Worm (Caenorhabditis elegans) whole organism, mixed stage, embryonic: Measurements from ENCODE around the gene Y50D7A.8.
A peak's percentile ranks its signal among the peaks of the same experiment; 100 is the strongest.

Source experiments
- M03D4.4 ChIP-seq: sonication (generic microtip); optimal IDR thresholded peaks from 2 replicates; lab custom pipeline; 2017; ENCODE audit warnings: mild to moderate bottlenecking, missing genetic modification characterization, missing compliant biosample characterization
- blmp-1 ChIP-seq: fragments of 150-350 bp; optimal IDR thresholded peaks from 2 replicates; lab custom pipeline; 2014; ENCODE audit warnings: missing biosample characterization, missing genetic modification characterization
- ceh-39 ChIP-seq: fragments of 150-350 bp; optimal IDR thresholded peaks from 2 replicates; lab custom pipeline; 2014; ENCODE audit warnings: missing biosample characterization, missing genetic modification characterization
- ceh-43 ChIP-seq: fragments of 200-800 bp; sonication (Bioruptor generic); optimal IDR thresholded peaks from 2 replicates; lab custom pipeline; 2018; ENCODE audit warnings: mild to moderate bottlenecking, missing genetic modification characterization, moderate library complexity, missing compliant biosample characterization
- ceh-83 ChIP-seq: fragments of 200-800 bp; sonication (Bioruptor generic); optimal IDR thresholded peaks from 2 replicates; lab custom pipeline; 2018; ENCODE audit warnings: mild to moderate bottlenecking, missing genetic modification characterization, missing compliant biosample characterization
- ces-1 ChIP-seq: fragments of 150-350 bp; optimal IDR thresholded peaks from 2 replicates; lab custom pipeline; 2014; ENCODE audit warnings: missing biosample characterization, missing genetic modification reagents, missing genetic modification characterization
- cnd-1 ChIP-seq: fragments of 200-800 bp; sonication (Bioruptor generic); optimal IDR thresholded peaks from 2 replicates; lab custom pipeline; 2018; ENCODE audit warnings: mild to moderate bottlenecking, missing genetic modification characterization, missing compliant biosample characterization
- drap-1 ChIP-seq: fragments of 200-800 bp; sonication (Bioruptor generic); optimal IDR thresholded peaks from 3 replicates; lab custom pipeline; 2018; ENCODE audit warnings: mild to moderate bottlenecking, missing genetic modification characterization, missing compliant biosample characterization
- elt-1 ChIP-seq: sonication (generic microtip); optimal IDR thresholded peaks from 2 replicates; lab custom pipeline; 2017; ENCODE audit warnings: missing genetic modification characterization, mild to moderate bottlenecking, missing compliant biosample characterization, antibody characterized with exemption, moderate library complexity, borderline replicate concordance; ENCODE audit not compliant: insufficient read depth
- elt-3 ChIP-seq: fragments of 150-350 bp; optimal IDR thresholded peaks from 2 replicates; lab custom pipeline; 2014; ENCODE audit warnings: missing biosample characterization, missing genetic modification characterization
- flh-1 ChIP-seq: fragments of 200-800 bp; sonication (Bioruptor generic); optimal IDR thresholded peaks from 2 replicates; lab custom pipeline; 2018; ENCODE audit warnings: mild to moderate bottlenecking, missing genetic modification characterization, moderate library complexity, missing compliant biosample characterization
- hlh-1 ChIP-seq: fragments of 150-350 bp; optimal IDR thresholded peaks from 2 replicates; lab custom pipeline; 2014; ENCODE audit warnings: missing biosample characterization, missing genetic modification reagents, missing genetic modification characterization
- lin-13 ChIP-seq: fragments of 150-350 bp; optimal IDR thresholded peaks from 2 replicates; lab custom pipeline; 2014; ENCODE audit warnings: missing biosample characterization, missing genetic modification characterization
- lsy-2 ChIP-seq: fragments of 150-350 bp; optimal IDR thresholded peaks from 2 replicates; lab custom pipeline; 2014; ENCODE audit warnings: missing biosample characterization, missing genetic modification characterization
- mab-5 ChIP-seq: fragments of 150-350 bp; optimal IDR thresholded peaks from 2 replicates; lab custom pipeline; 2014; ENCODE audit warnings: missing biosample characterization, missing genetic modification characterization
- mep-1 ChIP-seq: fragments of 150-350 bp; optimal IDR thresholded peaks from 2 replicates; lab custom pipeline; 2017; ENCODE audit warnings: missing biosample characterization, missing genetic modification reagents, missing genetic modification characterization, inconsistent platforms
- mls-2 ChIP-seq: sonication (generic microtip); optimal IDR thresholded peaks from 2 replicates; lab custom pipeline; 2016; ENCODE audit warnings: mild to moderate bottlenecking, missing genetic modification characterization, moderate library complexity, missing compliant biosample characterization
- nhr-12 ChIP-seq: fragments of 150-350 bp; optimal IDR thresholded peaks from 2 replicates; lab custom pipeline; 2014; ENCODE audit warnings: missing biosample characterization, missing genetic modification characterization
- nhr-2 ChIP-seq: fragments of 150-350 bp; optimal IDR thresholded peaks from 2 replicates; lab custom pipeline; 2014; ENCODE audit warnings: missing biosample characterization, missing genetic modification characterization
- nhr-237 ChIP-seq: fragments of 150-350 bp; optimal IDR thresholded peaks from 2 replicates; lab custom pipeline; 2014; ENCODE audit warnings: missing biosample characterization, missing genetic modification characterization
- nhr-76 ChIP-seq: sonication (generic microtip); optimal IDR thresholded peaks from 2 replicates; lab custom pipeline; 2017; ENCODE audit warnings: missing biosample characterization, missing genetic modification characterization
- pha-4 ChIP-seq: fragments of 150-350 bp; optimal IDR thresholded peaks from 2 replicates; lab custom pipeline; 2018; ENCODE audit warnings: missing biosample characterization, missing genetic modification reagents, missing genetic modification characterization
- sem-2 ChIP-seq: fragments of 200-800 bp; sonication (Bioruptor generic); optimal IDR thresholded peaks from 2 replicates; lab custom pipeline; 2018; ENCODE audit warnings: mild to moderate bottlenecking, missing genetic modification characterization, missing compliant biosample characterization
- snpc-4 ChIP-seq: fragments of 150-350 bp; optimal IDR thresholded peaks from 2 replicates; lab custom pipeline; 2014; ENCODE audit warnings: missing biosample characterization, missing genetic modification characterization
- sptf-1 ChIP-seq: sonication (generic microtip); optimal IDR thresholded peaks from 2 replicates; lab custom pipeline; 2017; ENCODE audit warnings: mild to moderate bottlenecking, missing genetic modification characterization, moderate library complexity, missing compliant biosample characterization
- tbx-8 ChIP-seq: fragments of 200-800 bp; sonication (Bioruptor generic); optimal IDR thresholded peaks from 2 replicates; lab custom pipeline; 2018; ENCODE audit warnings: mild to moderate bottlenecking, missing genetic modification characterization, moderate library complexity, missing compliant biosample characterization
- unc-120 ChIP-seq: sonication (generic microtip); optimal IDR thresholded peaks from 2 replicates; lab custom pipeline; 2017; ENCODE audit warnings: missing genetic modification characterization, missing compliant biosample characterization; ENCODE audit not compliant: poor library complexity, severe bottlenecking
- unc-39 ChIP-seq: fragments of 150-350 bp; optimal IDR thresholded peaks from 2 replicates; lab custom pipeline; 2014; ENCODE audit warnings: missing biosample characterization, missing genetic modification characterization
- unc-62 ChIP-seq: fragments of 150-350 bp; optimal IDR thresholded peaks from 2 replicates; lab custom pipeline; 2014; ENCODE audit warnings: missing biosample characterization, missing genetic modification reagents, missing genetic modification characterization
- zip-8 ChIP-seq: fragments of 150-350 bp; optimal IDR thresholded peaks from 2 replicates; lab custom pipeline; 2014; ENCODE audit warnings: missing biosample characterization, missing genetic modification characterization
- ztf-11 ChIP-seq: fragments of 150-350 bp; optimal IDR thresholded peaks from 2 replicates; lab custom pipeline; 2014; ENCODE audit warnings: missing biosample characterization, missing genetic modification characterization

The Y50D7A.8 gene

DNA sequence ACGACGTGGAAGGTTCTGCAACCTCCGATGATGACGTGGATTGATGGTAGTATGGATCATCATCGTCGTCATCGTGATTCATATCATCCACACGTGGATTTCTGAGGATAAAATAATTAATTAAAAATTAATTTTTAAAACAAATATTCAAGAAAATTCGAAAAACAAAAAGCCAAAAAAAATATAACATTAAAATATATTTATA, at the start of gene Y50D7A.8:
Gene Y50D7A.8, minus strand, starts transcription at position 101 of the 205 bp plus-strand sequence.
- TF ChIP-seq M03D4.4 (tag; lab: Kevin White, UChicago) (no peak), flh-1 (GFP tag; lab: Kevin White, UChicago) (no peak), cnd-1 (no peak), elt-1 (tag; lab: Kevin White, UChicago) (no peak), drap-1 (GFP tag; lab: Kevin White, UChicago) (no peak), ces-1 (GFP tag; lab: Kevin White, UChicago) (no peak)

DNA sequence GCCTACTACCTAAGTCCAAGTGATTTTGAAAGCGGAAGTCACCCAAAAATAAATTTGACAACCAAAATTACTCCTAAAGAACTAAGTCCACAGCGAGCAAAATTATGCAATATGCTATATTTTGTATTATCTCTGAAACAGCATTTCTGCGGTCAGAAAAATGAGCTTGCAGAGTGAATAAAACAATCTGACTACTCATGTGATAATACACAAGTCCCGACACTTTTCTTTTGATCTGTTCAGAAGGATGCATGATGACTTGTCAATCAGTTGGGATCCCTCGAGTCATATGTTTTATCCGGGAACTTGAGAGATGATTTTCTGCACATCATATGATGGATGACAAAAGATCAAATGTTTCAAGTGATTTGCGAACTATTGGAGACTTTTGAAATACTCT, 42.0 kb upstream of the Y50D7A.8 start:
- TF ChIP-seq blmp-1 (tag; lab: Kevin White, UChicago) (no peak), unc-62 (peak; percentile 12)

DNA sequence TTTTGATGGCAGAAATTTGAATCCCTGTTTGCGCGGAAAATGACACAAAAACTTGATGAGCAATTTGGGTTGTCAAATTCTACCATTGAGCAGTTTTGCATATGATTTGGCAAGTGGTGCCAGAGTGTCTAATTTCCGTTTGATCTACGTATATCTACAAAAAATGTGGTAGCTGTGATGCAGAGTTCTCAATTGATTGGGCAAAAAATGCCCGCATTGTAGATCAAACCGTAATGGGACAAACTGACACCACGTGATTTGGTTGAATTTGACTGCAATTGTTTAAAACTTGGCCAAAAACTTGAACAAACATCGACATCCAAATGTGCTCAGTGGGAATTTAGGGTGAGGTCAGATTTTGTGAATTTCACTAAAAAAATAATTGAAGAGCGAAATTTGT, 39.4 kb upstream of the Y50D7A.8 start, which contains the start of gene K10F12.7:
Gene K10F12.7, minus strand, starts transcription at position 101 of the 400 bp plus-strand sequence.
- TF ChIP-seq unc-62 (no peak), M03D4.4 (tag; lab: Kevin White, UChicago) (no peak), lsy-2 (tag; lab: Kevin White, UChicago) (no peak), nhr-12 (tag; lab: Kevin White, UChicago) (no peak), ztf-11 (tag; lab: Kevin White, UChicago) (no peak), unc-120 (tag; lab: Kevin White, UChicago) (no peak), sptf-1 (tag; lab: Kevin White, UChicago) (no peak), pha-4 (no peak), blmp-1 (tag; lab: Kevin White, UChicago) (no peak), mab-5 (tag; lab: Kevin White, UChicago) (no peak), mep-1 (no peak), nhr-2 (no peak)

DNA sequence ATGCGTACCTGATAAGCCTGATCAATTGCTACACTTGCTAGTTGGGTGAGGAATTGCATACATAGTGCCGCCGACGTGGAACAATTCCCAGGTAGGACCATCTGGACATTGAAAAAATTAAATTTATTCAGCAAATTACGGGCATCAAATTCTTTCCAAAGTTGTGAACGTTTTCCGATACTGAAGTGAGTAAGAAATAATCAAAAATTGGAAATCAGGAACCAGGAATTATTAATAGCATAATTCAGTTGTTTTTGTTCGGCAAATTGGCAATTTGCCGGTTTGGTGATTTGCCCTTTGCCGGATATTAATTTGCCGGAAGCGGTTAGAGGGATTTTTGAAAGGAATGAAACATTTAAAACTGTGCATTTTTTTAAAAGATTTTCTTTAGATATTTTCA, 38.2 kb upstream of the Y50D7A.8 start, which contains the start of gene gsto-3:
Gene gsto-3, minus strand, starts transcription at position 101 of the 400 bp plus-strand sequence.
- TF ChIP-seq hlh-1 (tag; lab: Kevin White, UChicago) (no peak), cnd-1 (no peak), nhr-237 (tag; lab: Kevin White, UChicago) (no peak), M03D4.4 (tag; lab: Kevin White, UChicago) (no peak), blmp-1 (tag; lab: Kevin White, UChicago) (no peak), tbx-8 (GFP tag; lab: Kevin White, UChicago) (no peak), mls-2 (tag; lab: Kevin White, UChicago) (no peak), sem-2 (GFP tag; lab: Kevin White, UChicago) (no peak), ces-1 (GFP tag; lab: Kevin White, UChicago) (no peak), unc-39 (tag; lab: Kevin White, UChicago) (no peak), sptf-1 (tag; lab: Kevin White, UChicago) (no peak), nhr-76 (tag; lab: Kevin White, UChicago) (no peak), ceh-43 (no peak), ceh-39 (no peak), mep-1 (no peak), ztf-11 (tag; lab: Kevin White, UChicago) (no peak), ceh-83 (GFP tag; lab: Kevin White, UChicago) (no peak), nhr-12 (tag; lab: Kevin White, UChicago) (no peak), nhr-2 (no peak)

DNA sequence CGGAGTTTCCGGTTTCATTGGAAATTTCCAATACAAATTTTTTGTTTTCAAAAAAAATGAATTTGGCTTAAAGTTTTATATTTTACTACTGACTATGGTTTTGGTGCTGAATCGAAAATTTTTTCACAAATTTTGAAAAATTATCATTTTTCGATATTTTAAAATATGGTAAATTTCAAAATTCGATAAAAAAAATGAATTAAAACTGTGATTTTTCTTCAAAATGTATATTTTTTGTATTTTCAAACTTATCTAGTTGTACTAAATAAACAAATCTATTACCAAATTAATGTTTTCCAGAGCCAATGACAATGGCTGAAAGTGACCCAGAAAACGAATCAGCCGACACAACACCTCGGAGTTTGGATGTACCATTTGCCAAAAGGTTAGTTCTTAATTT, 22.6 kb upstream of the Y50D7A.8 start, which contains the start of gene pll-1:
Gene pll-1, plus strand, starts transcription at position 301 of the 400 bp plus-strand sequence.
- no peak for TF ChIP-seq snpc-4 (tag; lab: Kevin White, UChicago)
- TF ChIP-seq unc-120 (tag; lab: Kevin White, UChicago) = no peak
- no peak for TF ChIP-seq nhr-2
- no peak for TF ChIP-seq elt-3 (tag; lab: Kevin White, UChicago)
- no peak for TF ChIP-seq mep-1
- no peak for TF ChIP-seq mab-5 (tag; lab: Kevin White, UChicago)
- no peak for TF ChIP-seq pha-4
- no peak for TF ChIP-seq ztf-11 (tag; lab: Kevin White, UChicago)
- TF ChIP-seq zip-8 (tag; lab: Kevin White, UChicago) = no peak
- no peak for TF ChIP-seq lin-13 (tag; lab: Kevin White, UChicago)
- no peak for TF ChIP-seq lsy-2 (tag; lab: Kevin White, UChicago)
- no peak for TF ChIP-seq drap-1 (GFP tag; lab: Kevin White, UChicago)
- no peak for TF ChIP-seq tbx-8 (GFP tag; lab: Kevin White, UChicago)
